Fruit fly (Drosophila melanogaster): ENCODE data around the gene eIF1A.

Gene eIF1A

dm6 chr3R:18298900-18299321, 24.4 kb downstream of the eIF1A start, which contains the start of gene Dlc90F (continued):
- TF ChIP-seq CG1832 (GFP tag; optimal IDR thresholded peaks at IDR 0.05), result no peak
- TF ChIP-seq Bteb2 (GFP tag; optimal IDR thresholded peaks at IDR 0.05), result peak; percentile 46
- TF ChIP-seq CG3838 (GFP tag; optimal IDR thresholded peaks at IDR 0.05), result peak; percentile 31
- 0 out of 3 replicates have a peak, but pooled peaks have one; percentile 42 for TF ChIP-seq vnd (GFP tag; IDR thresholded peaks at IDR 0.05; ENCODE audit: partially characterized antibody)
- TF ChIP-seq HLHmδ (GFP tag; optimal IDR thresholded peaks at IDR 0.05), result no peak
- peak; percentile 81 for TF ChIP-seq Antp (GFP tag; optimal IDR thresholded peaks at IDR 0.05)
- TF ChIP-seq Nf-YC (tag; optimal IDR thresholded peaks at IDR 0.05), result peak; percentile 69
- TF ChIP-seq insv (GFP tag; optimal IDR thresholded peaks at IDR 0.05), result peak in 1 of 2 experiments; percentile 19
- TF ChIP-seq tna (GFP tag; IDR thresholded peaks at IDR 0.05; ENCODE audit: partially characterized antibody), result no peak
- no peak for TF ChIP-seq Sox100B (GFP tag; optimal IDR thresholded peaks at IDR 0.05)
- TF ChIP-seq CG12769 (tag; optimal IDR thresholded peaks at IDR 0.05), result no peak
- TF ChIP-seq seq (GFP tag; IDR thresholded peaks at IDR 0.05), result peak; percentile 61; the same call in 1 of the 2 replicates
- TF ChIP-seq mam (GFP tag; optimal IDR thresholded peaks at IDR 0.05), result peak; percentile 85
- TF ChIP-seq maf-S (GFP tag; optimal IDR thresholded peaks at IDR 0.05), result peak; percentile 75
- TF ChIP-seq repo (GFP tag; optimal IDR thresholded peaks at IDR 0.05), result peak; percentile 49
- TF ChIP-seq CG2120 (GFP tag; optimal IDR thresholded peaks at IDR 0.05), result peak; percentile 87
- TF ChIP-seq CG7357 (GFP tag; IDR thresholded peaks at IDR 0.05), result peak; percentile 100
- TF ChIP-seq btn (GFP tag; optimal IDR thresholded peaks at IDR 0.05), result peak; percentile 22
- TF ChIP-seq Drgx (GFP tag; IDR thresholded peaks at IDR 0.05), result peak; percentile 68
- TF ChIP-seq CG1792 (GFP tag; optimal IDR thresholded peaks at IDR 0.05), result peak; percentile 51
- TF ChIP-seq CG1602 (GFP tag; optimal IDR thresholded peaks at IDR 0.05), result peak; percentile 75
- TF ChIP-seq dmrt99B (tag; optimal IDR thresholded peaks at IDR 0.05), result peak; percentile 71
- TF ChIP-seq Trl (optimal IDR thresholded peaks at IDR 0.05), result no peak
- peak; percentile 71 for TF ChIP-seq Trl (GFP tag; optimal IDR thresholded peaks at IDR 0.05)
- TF ChIP-seq Hr51 (GFP tag; optimal IDR thresholded peaks at IDR 0.05), result peak in 1 of 2 experiments; percentile 84
- TF ChIP-seq CG16815 (GFP tag; optimal IDR thresholded peaks at IDR 0.05), result peak; percentile 64
- TF ChIP-seq zfh1 (GFP tag; IDR thresholded peaks at IDR 0.05), result peak; percentile 85
- TF ChIP-seq zfh2 (GFP tag; optimal IDR thresholded peaks at IDR 0.05), result peak; percentile 80
- TF ChIP-seq CG11398 (GFP tag; optimal IDR thresholded peaks at IDR 0.05), result no peak
- TF ChIP-seq ac (GFP tag; optimal IDR thresholded peaks at IDR 0.05), result no peak
- peak; percentile 72 for TF ChIP-seq dimm (GFP tag; IDR thresholded peaks at IDR 0.05)
- no peak for TF ChIP-seq CG4707 (GFP tag; optimal IDR thresholded peaks at IDR 0.05)
- TF ChIP-seq cg (GFP tag; optimal IDR thresholded peaks at IDR 0.05), result no peak
- peak; percentile 32; the same call in 1 of the 2 replicates for TF ChIP-seq Doc2 (GFP tag; IDR thresholded peaks at IDR 0.05)
- TF ChIP-seq CG30431 (GFP tag; optimal IDR thresholded peaks at IDR 0.05), result peak; percentile 61
- TF ChIP-seq Ada2b (GFP tag; IDR thresholded peaks at IDR 0.05), result peak; percentile 57; the same call in 1 of the 2 replicates
- TF ChIP-seq jumu (GFP tag; optimal IDR thresholded peaks at IDR 0.05), result peak; percentile 78
- TF ChIP-seq CG11093 (GFP tag; IDR thresholded peaks at IDR 0.05), result peak; percentile 66; the same call in 2 of the 3 replicates
- no peak for TF ChIP-seq BtbVII (GFP tag; optimal IDR thresholded peaks at IDR 0.05)
- TF ChIP-seq CG12744 (GFP tag; optimal IDR thresholded peaks at IDR 0.05), result peak; percentile 64
- TF ChIP-seq CG18764 (GFP tag; optimal IDR thresholded peaks at IDR 0.05), result peak; percentile 38
- no peak for TF ChIP-seq tap (tag; optimal IDR thresholded peaks at IDR 0.05)
- TF ChIP-seq C15 (GFP tag; IDR thresholded peaks at IDR 0.05), result 0 out of 3 replicates have a peak, but pooled peaks have one; percentile 58
- no peak for TF ChIP-seq trh (GFP tag; optimal IDR thresholded peaks at IDR 0.05)
- no peak for TF ChIP-seq ato (GFP tag; IDR thresholded peaks at IDR 0.05; ENCODE audit: partially characterized antibody)
- TF ChIP-seq CG4617 (GFP tag; optimal IDR thresholded peaks at IDR 0.05; ENCODE audit: borderline replicate concordance), result peak; percentile 20
- no peak for TF ChIP-seq ftz-f1 (GFP tag; optimal IDR thresholded peaks at IDR 0.05)
- peak; percentile 64 for TF ChIP-seq Dref (GFP tag; IDR thresholded peaks at IDR 0.05)
- TF ChIP-seq ap (GFP tag; IDR thresholded peaks at IDR 0.05), result peak; percentile 60
- no peak for TF ChIP-seq MESR4 (GFP tag; optimal IDR thresholded peaks at IDR 0.05)
- peak; percentile 82 for TF ChIP-seq CG9876 (GFP tag; optimal IDR thresholded peaks at IDR 0.05)
